Worm (Caenorhabditis elegans): ENCODE data around the gene npr-13.

npr-13 gene

DNA sequence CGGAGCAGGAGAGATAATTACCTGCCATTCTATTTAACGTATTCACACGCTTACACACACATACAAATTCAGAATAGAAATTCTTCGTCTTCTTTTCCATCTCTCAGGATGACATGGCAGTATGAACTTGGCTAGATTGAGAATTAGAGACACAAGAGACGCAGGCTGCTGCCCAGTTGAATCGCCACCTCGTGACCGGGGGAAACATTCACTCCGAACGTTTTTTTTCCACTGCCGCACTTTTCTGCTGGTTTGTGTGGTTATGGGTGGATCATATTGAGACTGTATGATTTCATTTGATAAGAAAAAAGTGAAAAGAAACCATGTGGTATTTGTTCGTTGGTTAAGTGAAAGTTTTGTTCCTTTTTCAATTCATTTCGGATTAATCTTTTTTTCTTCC is 8.8 kb downstream of the npr-13 start (continued):
- TF ChIP-seq tbx-2 (tag; optimal IDR thresholded peaks at IDR 0.05) (peak; percentile 62), jun-1 (tag; optimal IDR thresholded peaks at IDR 0.05) (peak; percentile 32), dsc-1 (tag; optimal IDR thresholded peaks at IDR 0.05) (no peak), swsn-7 (tag; optimal IDR thresholded peaks at IDR 0.05) (peak; percentile 17), nhr-71 (tag; optimal IDR thresholded peaks at IDR 0.05) (peak; percentile 79), elt-2 (tag; optimal IDR thresholded peaks at IDR 0.05) (peak; percentile 52), lin-35 (GFP tag; optimal IDR thresholded peaks at IDR 0.05) (peak; percentile 51 to 79), ceh-8 (GFP tag; optimal IDR thresholded peaks at IDR 0.05) (no peak), hlh-17 (GFP tag; optimal IDR thresholded peaks at IDR 0.05; ENCODE audit: borderline replicate concordance) (no peak), ets-5 (GFP tag; IDR thresholded peaks at IDR 0.05) (no peak), grh-1 (GFP tag; IDR thresholded peaks at IDR 0.05) (no peak), fkh-4 (tag; optimal IDR thresholded peaks at IDR 0.05; ENCODE audit: borderline replicate concordance) (no peak), snpc-4 (tag; optimal IDR thresholded peaks at IDR 0.05) (peak; percentile 23), egl-27 (tag; optimal IDR thresholded peaks at IDR 0.05) (no peak), blmp-1 (tag; optimal IDR thresholded peaks at IDR 0.05) (peak; percentile 99), mef-2 (tag; optimal IDR thresholded peaks at IDR 0.05) (no peak), C34B4.2 (tag; optimal IDR thresholded peaks at IDR 0.05) (no peak), ztf-4 (tag; optimal IDR thresholded peaks at IDR 0.05) (no peak), rnt-1 (tag; optimal IDR thresholded peaks at IDR 0.05) (peak; percentile 46), nhr-28 (tag; optimal IDR thresholded peaks at IDR 0.05) (no peak), ceh-88 (GFP tag; IDR thresholded peaks at IDR 0.05) (no peak), unc-98 (GFP tag; IDR thresholded peaks at IDR 0.05) (no peak), tlp-1 (tag; optimal IDR thresholded peaks at IDR 0.05) (no peak), nhr-85 (tag) (peak; percentile 92), nhr-12 (tag; optimal IDR thresholded peaks at IDR 0.05) (no peak), pqm-1 (tag; optimal IDR thresholded peaks at IDR 0.05) (no peak), zip-4 (GFP tag; optimal IDR thresholded peaks at IDR 0.05) (no peak), nhr-20 (tag; optimal IDR thresholded peaks at IDR 0.05) (peak; percentile 81), isw-1 (GFP tag; IDR thresholded peaks at IDR 0.05) (no peak), pag-3 (tag; optimal IDR thresholded peaks at IDR 0.05; ENCODE audit: borderline replicate concordance, insufficient read depth) (peak; percentile 78), Y116A8C.19 (tag; optimal IDR thresholded peaks at IDR 0.05; ENCODE audit: borderline replicate concordance) (no peak), hpl-2 (GFP tag; optimal IDR thresholded peaks at IDR 0.05) (peak; percentile 12), mep-1 (tag; optimal IDR thresholded peaks at IDR 0.05) (peak; percentile 68), F16B12.6 (tag; optimal IDR thresholded peaks at IDR 0.05) (no peak), unc-62 (GFP tag; optimal IDR thresholded peaks at IDR 0.05) (no peak), nhr-237 (tag; optimal IDR thresholded peaks at IDR 0.05) (no peak), aly-2 (tag; optimal IDR thresholded peaks at IDR 0.05) (no peak), unc-86 (tag; optimal IDR thresholded peaks at IDR 0.05) (no peak)

- TF ChIP-seq egl-13 (tag; optimal IDR thresholded peaks at IDR 0.05): no peak
- no peak for TF ChIP-seq ceh-8 (GFP tag; optimal IDR thresholded peaks at IDR 0.05)
- no peak for TF ChIP-seq jun-1 (tag; optimal IDR thresholded peaks at IDR 0.05)
- TF ChIP-seq fkh-4 (tag; optimal IDR thresholded peaks at IDR 0.05; ENCODE audit: borderline replicate concordance): no peak
- no peak for TF ChIP-seq ces-1 (GFP tag; optimal IDR thresholded peaks at IDR 0.05)
- TF ChIP-seq xbp-1 (tag; optimal IDR thresholded peaks at IDR 0.05): peak; percentile 71
- peak; percentile 83 for TF ChIP-seq nhr-20 (tag; optimal IDR thresholded peaks at IDR 0.05)
- peak; percentile 71 to 78 for TF ChIP-seq lsy-2 (tag; optimal IDR thresholded peaks at IDR 0.05)
- no peak for TF ChIP-seq mef-2 (tag; optimal IDR thresholded peaks at IDR 0.05)
- no peak for TF ChIP-seq sup-37 (GFP tag; optimal IDR thresholded peaks at IDR 0.05)
- no peak for TF ChIP-seq fos-1 (tag; optimal IDR thresholded peaks at IDR 0.05)
- TF ChIP-seq unc-98 (GFP tag; IDR thresholded peaks at IDR 0.05): 0 out of 2 replicates have a peak, but pooled peaks have one; percentile 15
- TF ChIP-seq nhr-85 (tag): peak; percentile 97
- no peak for TF ChIP-seq ceh-88 (GFP tag; IDR thresholded peaks at IDR 0.05)
- TF ChIP-seq nhr-90 (tag; optimal IDR thresholded peaks at IDR 0.05; ENCODE audit: poor library complexity): peak; percentile 42
- no peak for TF ChIP-seq C34B4.2 (tag; optimal IDR thresholded peaks at IDR 0.05)
- TF ChIP-seq mab-9 (GFP tag; IDR thresholded peaks at IDR 0.05): no peak
- peak; percentile 16 for TF ChIP-seq C04F5.9 (tag; optimal IDR thresholded peaks at IDR 0.05)
- no peak for TF ChIP-seq hlh-17 (GFP tag; optimal IDR thresholded peaks at IDR 0.05; ENCODE audit: borderline replicate concordance)
- TF ChIP-seq vab-15 (tag; optimal IDR thresholded peaks at IDR 0.05): peak; percentile 75
- TF ChIP-seq ceh-63 (GFP tag; optimal IDR thresholded peaks at IDR 0.05): no peak
- TF ChIP-seq swsn-7 (tag; optimal IDR thresholded peaks at IDR 0.05): peak; percentile 48
- TF ChIP-seq nhr-84 (tag; optimal IDR thresholded peaks at IDR 0.05): no peak
- peak; percentile 38 for TF ChIP-seq ztf-4 (tag; optimal IDR thresholded peaks at IDR 0.05)
- TF ChIP-seq ets-5 (GFP tag; IDR thresholded peaks at IDR 0.05): no peak
These were observed 9.7 kb downstream of the npr-13 start for ce11 chrV:14848510-14849206.

Data from whole organism, L1 larva.